Worm (Caenorhabditis elegans) whole organism, mixed stage, embryonic: Measurements from ENCODE around the gene rips-1.

Experiments used
- M03D4.4 ChIP-seq: sonication (generic microtip); optimal IDR thresholded peaks from 2 replicates; lab custom pipeline; 2017; ENCODE audit warnings: mild to moderate bottlenecking, missing genetic modification characterization, missing compliant biosample characterization
- blmp-1 ChIP-seq: fragments of 150-350 bp; optimal IDR thresholded peaks from 2 replicates; lab custom pipeline; 2014; ENCODE audit warnings: missing biosample characterization, missing genetic modification characterization
- ceh-43 ChIP-seq: fragments of 200-800 bp; sonication (Bioruptor generic); optimal IDR thresholded peaks from 2 replicates; lab custom pipeline; 2018; ENCODE audit warnings: mild to moderate bottlenecking, missing genetic modification characterization, moderate library complexity, missing compliant biosample characterization
- ceh-83 ChIP-seq: fragments of 200-800 bp; sonication (Bioruptor generic); optimal IDR thresholded peaks from 2 replicates; lab custom pipeline; 2018; ENCODE audit warnings: mild to moderate bottlenecking, missing genetic modification characterization, missing compliant biosample characterization
- ces-1 ChIP-seq: fragments of 150-350 bp; optimal IDR thresholded peaks from 2 replicates; lab custom pipeline; 2014; ENCODE audit warnings: missing biosample characterization, missing genetic modification reagents, missing genetic modification characterization
- cnd-1 ChIP-seq: fragments of 200-800 bp; sonication (Bioruptor generic); optimal IDR thresholded peaks from 2 replicates; lab custom pipeline; 2018; ENCODE audit warnings: mild to moderate bottlenecking, missing genetic modification characterization, missing compliant biosample characterization
- drap-1 ChIP-seq: fragments of 200-800 bp; sonication (Bioruptor generic); optimal IDR thresholded peaks from 3 replicates; lab custom pipeline; 2018; ENCODE audit warnings: mild to moderate bottlenecking, missing genetic modification characterization, missing compliant biosample characterization
- elt-1 ChIP-seq: sonication (generic microtip); optimal IDR thresholded peaks from 2 replicates; lab custom pipeline; 2017; ENCODE audit warnings: missing genetic modification characterization, mild to moderate bottlenecking, missing compliant biosample characterization, antibody characterized with exemption, moderate library complexity, borderline replicate concordance; ENCODE audit not compliant: insufficient read depth
- elt-3 ChIP-seq: fragments of 150-350 bp; optimal IDR thresholded peaks from 2 replicates; lab custom pipeline; 2014; ENCODE audit warnings: missing biosample characterization, missing genetic modification characterization
- flh-1 ChIP-seq: fragments of 200-800 bp; sonication (Bioruptor generic); optimal IDR thresholded peaks from 2 replicates; lab custom pipeline; 2018; ENCODE audit warnings: mild to moderate bottlenecking, missing genetic modification characterization, moderate library complexity, missing compliant biosample characterization
- ham-2 ChIP-seq: fragments of 200-800 bp; sonication (Bioruptor generic); optimal IDR thresholded peaks from 2 replicates; lab custom pipeline; 2018; ENCODE audit warnings: mild to moderate bottlenecking, missing genetic modification characterization, missing compliant biosample characterization
- hlh-1 ChIP-seq: fragments of 150-350 bp; optimal IDR thresholded peaks from 2 replicates; lab custom pipeline; 2014; ENCODE audit warnings: missing biosample characterization, missing genetic modification reagents, missing genetic modification characterization
- lin-13 ChIP-seq: fragments of 150-350 bp; optimal IDR thresholded peaks from 2 replicates; lab custom pipeline; 2014; ENCODE audit warnings: missing biosample characterization, missing genetic modification characterization
- lin-32 ChIP-seq: fragments of 200-800 bp; sonication (Bioruptor generic); optimal IDR thresholded peaks from 2 replicates; lab custom pipeline; 2018; ENCODE audit warnings: mild to moderate bottlenecking, missing genetic modification characterization, missing compliant biosample characterization
- lsy-2 ChIP-seq: fragments of 150-350 bp; optimal IDR thresholded peaks from 2 replicates; lab custom pipeline; 2014; ENCODE audit warnings: missing biosample characterization, missing genetic modification characterization
- mab-5 ChIP-seq: fragments of 150-350 bp; optimal IDR thresholded peaks from 2 replicates; lab custom pipeline; 2014; ENCODE audit warnings: missing biosample characterization, missing genetic modification characterization
- mep-1 ChIP-seq: fragments of 150-350 bp; optimal IDR thresholded peaks from 2 replicates; lab custom pipeline; 2017; ENCODE audit warnings: missing biosample characterization, missing genetic modification reagents, missing genetic modification characterization, inconsistent platforms
- mls-2 ChIP-seq: sonication (generic microtip); optimal IDR thresholded peaks from 2 replicates; lab custom pipeline; 2016; ENCODE audit warnings: mild to moderate bottlenecking, missing genetic modification characterization, moderate library complexity, missing compliant biosample characterization
- nhr-2 ChIP-seq: fragments of 150-350 bp; optimal IDR thresholded peaks from 2 replicates; lab custom pipeline; 2014; ENCODE audit warnings: missing biosample characterization, missing genetic modification characterization
- nhr-237 ChIP-seq: fragments of 150-350 bp; optimal IDR thresholded peaks from 2 replicates; lab custom pipeline; 2014; ENCODE audit warnings: missing biosample characterization, missing genetic modification characterization
- nhr-28 ChIP-seq: fragments of 150-350 bp; optimal IDR thresholded peaks from 2 replicates; lab custom pipeline; 2014; ENCODE audit warnings: missing biosample characterization, missing genetic modification characterization
- nhr-76 ChIP-seq: sonication (generic microtip); optimal IDR thresholded peaks from 2 replicates; lab custom pipeline; 2017; ENCODE audit warnings: missing biosample characterization, missing genetic modification characterization
- pha-4 ChIP-seq: fragments of 150-350 bp; optimal IDR thresholded peaks from 2 replicates; lab custom pipeline; 2018; ENCODE audit warnings: missing biosample characterization, missing genetic modification reagents, missing genetic modification characterization
- sem-2 ChIP-seq: fragments of 200-800 bp; sonication (Bioruptor generic); optimal IDR thresholded peaks from 2 replicates; lab custom pipeline; 2018; ENCODE audit warnings: mild to moderate bottlenecking, missing genetic modification characterization, missing compliant biosample characterization
- snpc-4 ChIP-seq: fragments of 150-350 bp; optimal IDR thresholded peaks from 2 replicates; lab custom pipeline; 2014; ENCODE audit warnings: missing biosample characterization, missing genetic modification characterization
- sptf-1 ChIP-seq: sonication (generic microtip); optimal IDR thresholded peaks from 2 replicates; lab custom pipeline; 2017; ENCODE audit warnings: mild to moderate bottlenecking, missing genetic modification characterization, moderate library complexity, missing compliant biosample characterization
- tbx-8 ChIP-seq: fragments of 200-800 bp; sonication (Bioruptor generic); optimal IDR thresholded peaks from 2 replicates; lab custom pipeline; 2018; ENCODE audit warnings: mild to moderate bottlenecking, missing genetic modification characterization, moderate library complexity, missing compliant biosample characterization
- unc-39 ChIP-seq: fragments of 150-350 bp; optimal IDR thresholded peaks from 2 replicates; lab custom pipeline; 2014; ENCODE audit warnings: missing biosample characterization, missing genetic modification characterization
- unc-62 ChIP-seq: fragments of 150-350 bp; optimal IDR thresholded peaks from 2 replicates; lab custom pipeline; 2014; ENCODE audit warnings: missing biosample characterization, missing genetic modification reagents, missing genetic modification characterization
- zip-8 ChIP-seq: fragments of 150-350 bp; optimal IDR thresholded peaks from 2 replicates; lab custom pipeline; 2014; ENCODE audit warnings: missing biosample characterization, missing genetic modification characterization
- ztf-11 ChIP-seq: fragments of 150-350 bp; optimal IDR thresholded peaks from 2 replicates; lab custom pipeline; 2014; ENCODE audit warnings: missing biosample characterization, missing genetic modification characterization

Gene rips-1

ce11 chrV:3771437-3772256 lies at the start of gene rips-1, which contains the start of gene R08E5.1:
TSS of gene rips-1 (plus strand) at chrV:3772021.
TSS of gene R08E5.1 (minus strand) at chrV:3771518.
- TF ChIP-seq elt-3 (tag; lab: Kevin White, UChicago) (no peak), unc-62 (GFP tag; lab: Kevin White, UChicago) (no peak)

DNA sequence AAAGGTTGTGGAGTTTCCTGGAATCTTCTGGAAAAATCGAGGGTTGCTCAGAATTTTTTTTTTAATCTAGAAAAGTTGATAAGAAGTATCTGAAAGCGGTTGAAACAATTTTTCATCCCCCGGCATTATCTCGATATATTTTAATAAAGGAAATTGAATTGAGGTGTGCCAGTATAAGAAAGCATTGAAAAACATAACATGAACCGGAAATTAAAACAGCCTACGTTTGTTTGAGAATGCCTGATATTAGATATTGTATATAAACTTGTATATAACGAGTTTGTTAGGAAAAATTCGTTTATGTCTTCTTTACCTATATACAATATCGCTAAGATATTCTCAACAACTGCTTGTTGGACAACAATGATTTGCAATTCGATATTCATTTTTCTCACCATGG lies 47.0 kb upstream of the rips-1 start, which contains the start of gene str-30:
str-30 (plus strand) TSS at position 301 of the 400 bp plus-strand sequence.
- no peak for TF ChIP-seq nhr-237
- no peak for TF ChIP-seq elt-3 (tag; lab: Kevin White, UChicago)
- no peak for TF ChIP-seq mep-1
- no peak for TF ChIP-seq zip-8 (tag; lab: Kevin White, UChicago)
- no peak for TF ChIP-seq ham-2 (GFP tag; lab: Kevin White, UChicago)
- no peak for TF ChIP-seq pha-4
- no peak for TF ChIP-seq ces-1 (GFP tag; lab: Kevin White, UChicago)
- TF ChIP-seq ztf-11 (tag; lab: Kevin White, UChicago), result no peak
- TF ChIP-seq drap-1 (GFP tag; lab: Kevin White, UChicago), result no peak
- TF ChIP-seq unc-62 (GFP tag; lab: Kevin White, UChicago), result no peak
- no peak for TF ChIP-seq ceh-43
- TF ChIP-seq M03D4.4 (tag; lab: Kevin White, UChicago), result no peak
- no peak for TF ChIP-seq nhr-76 (tag; lab: Kevin White, UChicago)
- TF ChIP-seq hlh-1 (tag; lab: Kevin White, UChicago), result no peak
- TF ChIP-seq cnd-1 (tag; lab: Kevin White, UChicago), result no peak
- TF ChIP-seq lsy-2 (tag; lab: Kevin White, UChicago), result no peak
- TF ChIP-seq mab-5 (tag; lab: Kevin White, UChicago), result no peak

DNA sequence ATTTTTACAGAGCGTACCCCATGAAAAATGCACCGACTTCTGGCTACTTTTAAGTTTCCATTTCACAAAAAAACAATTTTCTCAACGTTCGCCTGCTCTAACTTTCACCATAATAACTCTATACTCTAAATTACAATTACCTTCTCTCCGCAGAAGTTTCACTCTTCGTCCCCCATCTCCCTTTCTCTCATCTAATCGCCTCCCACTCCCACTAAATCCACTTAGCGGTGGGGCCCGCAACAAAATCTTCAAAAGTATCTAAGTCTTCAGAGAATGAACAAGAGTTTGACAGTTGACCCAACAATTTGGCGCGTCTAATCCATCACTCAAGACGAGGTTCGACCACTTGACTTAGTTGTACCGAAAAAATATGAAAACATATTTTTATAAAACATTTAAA lies 33.4 kb upstream of the rips-1 start:
- TF ChIP-seq snpc-4 (tag; lab: Kevin White, UChicago) (no peak), M03D4.4 (tag; lab: Kevin White, UChicago) (no peak), mab-5 (tag; lab: Kevin White, UChicago) (no peak), ces-1 (GFP tag; lab: Kevin White, UChicago) (peak; percentile 57), lin-13 (tag; lab: Kevin White, UChicago) (no peak), unc-39 (tag; lab: Kevin White, UChicago) (no peak), nhr-28 (tag; lab: Kevin White, UChicago) (no peak), blmp-1 (tag; lab: Kevin White, UChicago) (no peak)

DNA sequence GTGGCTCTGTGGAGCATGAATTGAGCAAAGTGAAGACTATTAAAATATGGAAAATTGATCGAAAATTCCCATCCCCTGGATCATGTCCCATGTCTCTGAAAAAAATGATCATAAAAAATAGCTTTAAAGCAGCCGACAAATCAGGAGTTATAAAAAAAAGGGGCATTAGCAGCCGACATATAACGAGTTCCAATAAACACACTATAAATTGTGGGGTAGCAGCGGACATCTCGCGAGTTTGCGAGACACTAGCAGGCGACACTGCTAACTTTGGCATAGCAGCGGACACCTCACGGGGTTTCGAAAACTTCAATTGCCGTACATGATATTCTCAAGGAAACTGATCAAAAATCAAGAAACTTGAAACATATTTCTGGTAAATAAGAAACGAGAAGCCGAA lies 32.5 kb upstream of the rips-1 start, which contains the start of gene hpo-36:
hpo-36 (minus strand) TSS at position 101 of the 400 bp plus-strand sequence.
- TF ChIP-seq snpc-4 (tag; lab: Kevin White, UChicago), result no peak
- TF ChIP-seq tbx-8 (GFP tag; lab: Kevin White, UChicago), result no peak
- TF ChIP-seq ztf-11 (tag; lab: Kevin White, UChicago), result no peak
- no peak for TF ChIP-seq nhr-2 (tag; lab: Kevin White, UChicago)
- no peak for TF ChIP-seq mls-2 (tag; lab: Kevin White, UChicago)
- TF ChIP-seq sem-2 (GFP tag; lab: Kevin White, UChicago), result no peak
- TF ChIP-seq ces-1 (GFP tag; lab: Kevin White, UChicago), result no peak
- no peak for TF ChIP-seq lin-32 (GFP tag; lab: Kevin White, UChicago)
- TF ChIP-seq ceh-83 (GFP tag; lab: Kevin White, UChicago), result no peak
- TF ChIP-seq unc-62 (GFP tag; lab: Kevin White, UChicago), result no peak
- TF ChIP-seq mep-1, result no peak
- TF ChIP-seq drap-1 (GFP tag; lab: Kevin White, UChicago), result no peak
- no peak for TF ChIP-seq flh-1 (GFP tag; lab: Kevin White, UChicago)
- no peak for TF ChIP-seq elt-3 (tag; lab: Kevin White, UChicago)
- no peak for TF ChIP-seq elt-1 (tag; lab: Kevin White, UChicago)
- TF ChIP-seq sptf-1, result no peak
